Fruit fly (Drosophila melanogaster): ENCODE measurements around the gene CG9782.

The CG9782 gene

dm6 chrX:16599770-16600169 lies 21.6 kb downstream of the CG9782 start (continued):
- TF ChIP-seq Ets21C (GFP tag; optimal IDR thresholded peaks at IDR 0.05) (no peak), CG31627 (GFP tag; optimal IDR thresholded peaks at IDR 0.05) (no peak), achi (GFP tag; optimal IDR thresholded peaks at IDR 0.05) (peak; percentile 79), CG8119 (GFP tag; IDR thresholded peaks at IDR 0.05) (peak; percentile 92), CG3919 (GFP tag; optimal IDR thresholded peaks at IDR 0.05) (peak; percentile 81), cyc (GFP tag; optimal IDR thresholded peaks at IDR 0.05) (peak; percentile 33), Ets96B (tag; optimal IDR thresholded peaks at IDR 0.05) (peak; percentile 89), CG6792 (GFP tag; optimal IDR thresholded peaks at IDR 0.05) (peak; percentile 75), acj6 (GFP tag; optimal IDR thresholded peaks at IDR 0.05) (peak; percentile 64), CG16779 (tag; optimal IDR thresholded peaks at IDR 0.05) (peak; percentile 98), CG8319 (GFP tag; optimal IDR thresholded peaks at IDR 0.05) (peak; percentile 82)

- TF ChIP-seq lz (GFP tag; optimal IDR thresholded peaks at IDR 0.05) = no peak
- TF ChIP-seq Smox (GFP tag; optimal IDR thresholded peaks at IDR 0.05) = no peak
Observed at dm6 chrX:16598978-16599664, 22.3 kb downstream of the CG9782 start, which contains the start of the genes CG9784 and Nup153. CG9784 (minus strand) TSS chrX:16599215. Nup153 (plus strand) TSS chrX:16599241.

dm6 chrX:16598336-16598977 lies 22.9 kb downstream of the CG9782 start:
- peak; percentile 71 for TF ChIP-seq Eip78C (GFP tag)
- peak; percentile 9 for TF ChIP-seq Eip75B (GFP tag; optimal IDR thresholded peaks at IDR 0.05)
- TF ChIP-seq lz (GFP tag; optimal IDR thresholded peaks at IDR 0.05) = peak; percentile 25
- no peak for TF ChIP-seq Ets21C (GFP tag; optimal IDR thresholded peaks at IDR 0.05)
- TF ChIP-seq fkh (GFP tag; optimal IDR thresholded peaks at IDR 0.05) = peak; percentile 89
- TF ChIP-seq eg (GFP tag; IDR thresholded peaks at IDR 0.05) = 0 out of 3 replicates have a peak, but pooled peaks have one; percentile 31
- peak; percentile 10 for TF ChIP-seq CG31627 (GFP tag; optimal IDR thresholded peaks at IDR 0.05)
- no peak for TF ChIP-seq Sox102F (GFP tag; optimal IDR thresholded peaks at IDR 0.05)
- TF ChIP-seq CG6854 (GFP tag; optimal IDR thresholded peaks at IDR 0.05) = no peak

- TF ChIP-seq vri (GFP tag; optimal IDR thresholded peaks at IDR 0.05) (no peak), fkh (GFP tag; optimal IDR thresholded peaks at IDR 0.05) (peak; percentile 92)
Observed at dm6 chrX:16596250-16596793, 25.1 kb downstream of the CG9782 start.

- TF ChIP-seq CG6808 (GFP tag; optimal IDR thresholded peaks at IDR 0.05) (no peak), achi (GFP tag; optimal IDR thresholded peaks at IDR 0.05) (no peak), Eip75B (GFP tag; optimal IDR thresholded peaks at IDR 0.05) (no peak), pdm3 (GFP tag; optimal IDR thresholded peaks at IDR 0.05) (no peak), cyc (GFP tag; optimal IDR thresholded peaks at IDR 0.05) (no peak), fd85E (GFP tag; optimal IDR thresholded peaks at IDR 0.05) (no peak), fd59A (GFP tag; optimal IDR thresholded peaks at IDR 0.05) (no peak), CG10631 (GFP tag; optimal IDR thresholded peaks at IDR 0.05) (no peak), Hr39 (GFP tag; optimal IDR thresholded peaks at IDR 0.05) (no peak), Sox15 (GFP tag; optimal IDR thresholded peaks at IDR 0.05) (no peak), CG3032 (tag; optimal IDR thresholded peaks at IDR 0.05) (no peak), fkh (GFP tag; optimal IDR thresholded peaks at IDR 0.05) (no peak), OdsH (GFP tag; optimal IDR thresholded peaks at IDR 0.05) (no peak), Ets21C (GFP tag; optimal IDR thresholded peaks at IDR 0.05) (no peak), CG8119 (GFP tag; IDR thresholded peaks at IDR 0.05) (no peak), svp (GFP tag) (no peak), Met (GFP tag; optimal IDR thresholded peaks at IDR 0.05) (no peak)
Observed at dm6 chrX:16595411-16595810, 26.0 kb downstream of the CG9782 start.

Data from whole organism, prepupa.